Fruit fly (Drosophila melanogaster) whole organism, embryonic: ENCODE data around the gene ver.

Experiments
- ATbp ChIP-seq: fragments of 200-800 bp; sonication (Bioruptor generic); optimal IDR thresholded peaks from 2 replicates; lab custom pipeline; 2017; ENCODE audit warnings: missing biosample characterization, mild to moderate bottlenecking, missing genetic modification characterization, missing genetic modification reagents
- Atf3 ChIP-seq: fragments of 200-800 bp; sonication (Bioruptor generic); optimal IDR thresholded peaks from 3 replicates; lab custom pipeline; 2016; ENCODE audit warnings: missing biosample characterization, missing genetic modification characterization
- Atf6 ChIP-seq: fragments of 200-800 bp; sonication (Bioruptor generic); IDR thresholded peaks from 2 replicates; pipeline ENCODE4 v1.3.6; 2022; ENCODE audit warnings: missing biosample characterization, missing genetic modification characterization
- C15 ChIP-seq: fragments of 200-800 bp; sonication (Bioruptor generic); IDR thresholded peaks from 3 replicates; pipeline ENCODE4 v1.3.6; 2022; ENCODE audit warnings: missing biosample characterization, missing genetic modification characterization
- CG10979 ChIP-seq: fragments of 200-800 bp; sonication (Bioruptor generic); optimal IDR thresholded peaks from 2 replicates; lab custom pipeline; 2018; ENCODE audit warnings: missing biosample characterization, mild to moderate bottlenecking, missing genetic modification characterization, moderate library complexity
- CG12299 ChIP-seq: fragments of 200-800 bp; sonication (Bioruptor generic); optimal IDR thresholded peaks from 2 replicates; lab custom pipeline; 2018; ENCODE audit warnings: missing biosample characterization, mild to moderate bottlenecking, missing genetic modification characterization
- CG13624 ChIP-seq: fragments of 200-800 bp; sonication (Bioruptor generic); optimal IDR thresholded peaks from 2 replicates; lab custom pipeline; 2016; ENCODE audit warnings: missing biosample characterization, missing genetic modification characterization
- CG13894 ChIP-seq: fragments of 200-800 bp; sonication (Bioruptor generic); optimal IDR thresholded peaks from 3 replicates; lab custom pipeline; 2018; ENCODE audit warnings: missing biosample characterization, mild to moderate bottlenecking, missing genetic modification characterization, moderate library complexity
- CG15011 ChIP-seq: fragments of 200-800 bp; sonication (Bioruptor generic); optimal IDR thresholded peaks from 3 replicates; lab custom pipeline; 2018; ENCODE audit warnings: missing biosample characterization, mild to moderate bottlenecking, missing genetic modification characterization
- CG17802 ChIP-seq: fragments of 200-800 bp; sonication (Bioruptor generic); optimal IDR thresholded peaks from 2 replicates; lab custom pipeline; 2018; ENCODE audit warnings: missing biosample characterization, mild to moderate bottlenecking, missing genetic modification characterization, moderate library complexity
- CG17829 ChIP-seq: fragments of 200-800 bp; optimal IDR thresholded peaks from 2 replicates; lab custom pipeline; 2019; ENCODE audit warnings: missing biosample characterization, mild to moderate bottlenecking, missing genetic modification characterization, moderate library complexity
- CG2120 ChIP-seq: fragments of 200-800 bp; sonication (Bioruptor generic); optimal IDR thresholded peaks from 3 replicates; lab custom pipeline; 2016; ENCODE audit warnings: missing biosample characterization, missing genetic modification characterization
- CG2889 ChIP-seq: fragments of 200-800 bp; sonication (Bioruptor generic); IDR thresholded peaks from 3 replicates; pipeline ENCODE4 v1.3.6; 2022; ENCODE audit warnings: missing biosample characterization, missing genetic modification characterization
- CG3163 ChIP-seq: fragments of 200-800 bp; sonication (Bioruptor generic); optimal IDR thresholded peaks from 3 replicates; lab custom pipeline; 2016; ENCODE audit warnings: missing biosample characterization, missing genetic modification characterization
- CG3281 ChIP-seq: fragments of 200-800 bp; sonication (Bioruptor generic); optimal IDR thresholded peaks from 3 replicates; lab custom pipeline; 2017; ENCODE audit warnings: missing biosample characterization, mild to moderate bottlenecking, missing genetic modification characterization
- CG3407 ChIP-seq: fragments of 200-800 bp; sonication (Bioruptor generic); optimal IDR thresholded peaks from 2 replicates; lab custom pipeline; 2018; ENCODE audit warnings: missing biosample characterization, mild to moderate bottlenecking, missing genetic modification characterization
- CG4360 ChIP-seq: fragments of 200-800 bp; sonication (Bioruptor generic); IDR thresholded peaks from 2 replicates; pipeline ENCODE4 v1.3.6; 2022; ENCODE audit warnings: missing biosample characterization, missing genetic modification characterization
- CG4854 ChIP-seq: fragments of 200-800 bp; sonication (Bioruptor generic); optimal IDR thresholded peaks from 2 replicates; lab custom pipeline; 2016; ENCODE audit warnings: missing biosample characterization, missing genetic modification characterization, inconsistent platforms
- CG8290 ChIP-seq, 3 experiments: fragments of 200-800 bp; sonication (Bioruptor generic); optimal IDR thresholded peaks; 2 replicates each; lab custom pipeline; 2016 to 2019; ENCODE audit warnings: missing biosample characterization in 3 of 3, missing genetic modification characterization in 3 of 3, mild to moderate bottlenecking in 2 of 3, moderate library complexity in 1 of 3
- CG9609 ChIP-seq: fragments of 200-800 bp; sonication (Bioruptor generic); optimal IDR thresholded peaks from 3 replicates; lab custom pipeline; 2016; ENCODE audit warnings: missing biosample characterization, missing genetic modification characterization
- CG9797 ChIP-seq: fragments of 200-800 bp; sonication (Bioruptor generic); optimal IDR thresholded peaks from 3 replicates; lab custom pipeline; 2018; ENCODE audit warnings: missing biosample characterization, mild to moderate bottlenecking, missing genetic modification characterization
- CG9876 ChIP-seq: fragments of 200-800 bp; sonication (Bioruptor generic); optimal IDR thresholded peaks from 2 replicates; lab custom pipeline; 2016; ENCODE audit warnings: missing biosample characterization, missing genetic modification characterization
- Dip3 ChIP-seq: fragments of 200-800 bp; sonication (Bioruptor generic); optimal IDR thresholded peaks from 3 replicates; lab custom pipeline; 2016; ENCODE audit warnings: missing biosample characterization, missing genetic modification characterization
- Ets65A ChIP-seq: fragments of 200-800 bp; sonication (Bioruptor generic); peaks from one replicate; lab custom pipeline; 2016; ENCODE audit warnings: missing biosample characterization, missing genetic modification characterization
- HmgZ ChIP-seq: fragments of 200-800 bp; sonication (Bioruptor generic); optimal IDR thresholded peaks from 2 replicates; lab custom pipeline; 2018; ENCODE audit warnings: missing biosample characterization, mild to moderate bottlenecking, missing genetic modification characterization
- Jarid2 ChIP-seq: fragments of 200-800 bp; sonication (Bioruptor generic); optimal IDR thresholded peaks from 3 replicates; lab custom pipeline; 2017; ENCODE audit warnings: mild to moderate bottlenecking, missing biosample characterization, missing genetic modification reagents, missing genetic modification characterization
- NC2α ChIP-seq: fragments of 200-800 bp; sonication (Bioruptor generic); optimal IDR thresholded peaks from 2 replicates; lab custom pipeline; 2016; ENCODE audit warnings: missing biosample characterization, missing genetic modification characterization
- Pdp1 ChIP-seq, 2 experiments: fragments of 200-800 bp; sonication (Bioruptor generic); optimal IDR thresholded peaks; 3 replicates each; lab custom pipeline; 2016; ENCODE audit warnings: missing biosample characterization in 2 of 2, missing genetic modification characterization in 2 of 2, mild to moderate bottlenecking in 1 of 2, moderate library complexity in 1 of 2
- Rx ChIP-seq: fragments of 200-800 bp; sonication (Bioruptor generic); IDR thresholded peaks from 2 replicates; pipeline ENCODE4 v1.3.6; 2022; ENCODE audit warnings: missing biosample characterization, missing genetic modification characterization
- Scr ChIP-seq: fragments of 200-800 bp; sonication (Bioruptor generic); IDR thresholded peaks from 2 replicates; pipeline ENCODE4 v1.3.6; 2022; ENCODE audit warnings: missing biosample characterization, missing genetic modification characterization; ENCODE audit not compliant: partially characterized antibody
- Sox102F ChIP-seq: fragments of 200-800 bp; sonication (Bioruptor generic); optimal IDR thresholded peaks from 2 replicates; lab custom pipeline; 2018; ENCODE audit warnings: missing biosample characterization, mild to moderate bottlenecking, missing genetic modification characterization, moderate library complexity
- Stat92E ChIP-seq, 3 experiments: fragments of >200 bp in 2 of 3; fragments of 200-800 bp in 1 of 3; sonication (Bioruptor generic) in 1 of 3; optimal IDR thresholded peaks; 2 replicates each; lab custom pipeline; 2017 to 2019; ENCODE audit warnings: missing biosample characterization in 3 of 3, missing genetic modification characterization in 3 of 3, mild to moderate bottlenecking in 1 of 3, moderate library complexity in 1 of 3
- al ChIP-seq: fragments of 200-800 bp; sonication (Bioruptor generic); IDR thresholded peaks from 2 replicates; pipeline ENCODE4 v1.3.6; 2022; ENCODE audit warnings: missing biosample characterization, missing genetic modification characterization
- bowl ChIP-seq: fragments of 200-800 bp; sonication (Bioruptor generic); IDR thresholded peaks from 2 replicates; pipeline ENCODE4 v1.3.6; 2022; ENCODE audit warnings: missing biosample characterization, missing genetic modification characterization
- bsh ChIP-seq, 2 experiments: fragments of 200-800 bp; sonication (Bioruptor generic); optimal IDR thresholded peaks; 2 replicates each; lab custom pipeline; 2017 to 2018; ENCODE audit warnings: mild to moderate bottlenecking in 2 of 2, missing biosample characterization in 2 of 2, missing genetic modification characterization in 2 of 2, moderate library complexity in 1 of 2
- crol ChIP-seq: fragments of 200-800 bp; sonication (Bioruptor generic); IDR thresholded peaks from 2 replicates; pipeline ENCODE4 v1.3.6; 2022; ENCODE audit warnings: missing biosample characterization, missing genetic modification characterization
- da ChIP-seq: fragments of 200-800 bp; sonication (Bioruptor generic); optimal IDR thresholded peaks from 2 replicates; lab custom pipeline; 2016; ENCODE audit warnings: missing biosample characterization, missing genetic modification characterization
- disco-r ChIP-seq: fragments of 200-800 bp; sonication (Bioruptor generic); optimal IDR thresholded peaks from 2 replicates; lab custom pipeline; 2016; ENCODE audit warnings: missing biosample characterization, missing genetic modification characterization
- dm ChIP-seq: fragments of 200-800 bp; sonication (Bioruptor generic); optimal IDR thresholded peaks from 3 replicates; lab custom pipeline; 2016; ENCODE audit warnings: missing biosample characterization, missing genetic modification characterization
- dysf ChIP-seq: fragments of 200-800 bp; sonication (Bioruptor generic); IDR thresholded peaks from 3 replicates; pipeline ENCODE4 v1.3.6; 2022; ENCODE audit warnings: missing biosample characterization, missing genetic modification characterization
- eve ChIP-seq, 2 experiments: fragments of >200 bp; optimal IDR thresholded peaks; 2 replicates each; lab custom pipeline; 2017; ENCODE audit warnings: missing biosample characterization in 2 of 2, missing genetic modification characterization in 2 of 2
- eyg ChIP-seq: fragments of 200-800 bp; sonication (Bioruptor generic); optimal IDR thresholded peaks from 3 replicates; lab custom pipeline; 2016; ENCODE audit warnings: missing biosample characterization, missing genetic modification characterization
- gsb ChIP-seq: fragments of 200-800 bp; sonication (Bioruptor generic); IDR thresholded peaks from 2 replicates; pipeline ENCODE4 v1.3.6; 2022; ENCODE audit warnings: missing biosample characterization, missing genetic modification characterization
- mld ChIP-seq: fragments of 200-800 bp; sonication (Bioruptor generic); IDR thresholded peaks from 3 replicates; pipeline ENCODE4 v1.3.6; 2022; ENCODE audit warnings: missing biosample characterization, missing genetic modification characterization; ENCODE audit not compliant: partially characterized antibody
- nau ChIP-seq: fragments of 200-800 bp; sonication (Bioruptor generic); optimal IDR thresholded peaks from 3 replicates; lab custom pipeline; 2017; ENCODE audit warnings: missing biosample characterization, mild to moderate bottlenecking, missing genetic modification characterization, missing genetic modification reagents
- pum ChIP-seq: fragments of 200-800 bp; sonication (Bioruptor generic); optimal IDR thresholded peaks from 2 replicates; lab custom pipeline; 2016; ENCODE audit warnings: missing biosample characterization, missing genetic modification characterization
- slp2 ChIP-seq: fragments of 200-800 bp; sonication (Bioruptor generic); optimal IDR thresholded peaks from 2 replicates; lab custom pipeline; 2016; ENCODE audit warnings: missing biosample characterization, missing genetic modification characterization
- so ChIP-seq: fragments of 200-800 bp; sonication (Bioruptor generic); IDR thresholded peaks from 3 replicates; pipeline ENCODE4 v1.3.6; 2022; ENCODE audit warnings: missing biosample characterization, missing genetic modification characterization
- toy ChIP-seq: fragments of 200-800 bp; sonication (Bioruptor generic); IDR thresholded peaks from 2 replicates; pipeline ENCODE4 v1.3.6; 2022; ENCODE audit warnings: missing biosample characterization, missing genetic modification characterization
- vnd ChIP-seq: fragments of 200-800 bp; sonication (Bioruptor generic); IDR thresholded peaks from 3 replicates; pipeline ENCODE4 v1.3.6; 2022; ENCODE audit warnings: missing biosample characterization, missing genetic modification characterization; ENCODE audit not compliant: partially characterized antibody
- yki ChIP-seq: fragments of >200 bp; optimal IDR thresholded peaks from 3 replicates; lab custom pipeline; 2018
- zfh2 ChIP-seq: fragments of 200-800 bp; sonication (Bioruptor generic); optimal IDR thresholded peaks from 2 replicates; lab custom pipeline; 2016; ENCODE audit warnings: missing biosample characterization, missing genetic modification characterization

The ver gene

dm6 chr3L:12501249-12501648 lies 22.5 kb upstream of the ver start, which contains the start of the genes CG10638 and CG10681 (continued):
- TF ChIP-seq slp2 (no peak), mld (no peak), CG3163 (GFP tag; lab: Kevin White, UChicago) (no peak), HmgZ (tag; lab: Kevin White, UChicago) (peak; percentile 62), bsh (GFP tag; optimal IDR thresholded peaks at IDR 0.05; lab: Kevin White, UChicago) (peak in 1 of 2 experiments; percentile 46), CG4360 (no peak), Rx (GFP tag; lab: Robert Waterston, UW) (no peak), nau (GFP tag; lab: Kevin White, UChicago) (peak; percentile 45), Stat92E (GFP tag; optimal IDR thresholded peaks at IDR 0.05; lab: Kevin White, UChicago) (no peak), CG13624 (GFP tag; lab: Kevin White, UChicago) (peak; percentile 16), CG10979 (tag; lab: Kevin White, UChicago) (peak; percentile 12), eve (GFP tag; optimal IDR thresholded peaks at IDR 0.05; lab: Kevin White, UChicago) (no peak), da (GFP tag; lab: Kevin White, UChicago) (no peak), dysf (GFP tag; lab: Robert Waterston, UW) (no peak), pum (GFP tag; lab: Kevin White, UChicago) (no peak), yki (lab: Kevin White, UChicago) (no peak), CG9876 (GFP tag; lab: Kevin White, UChicago) (no peak), gsb (GFP tag; lab: Robert Waterston, UW) (no peak), Scr (GFP tag; lab: Robert Waterston, UW) (0 out of 2 replicates have a peak, but pooled peaks have one; percentile 11), dm (no peak), ATbp (GFP tag; lab: Kevin White, UChicago) (no peak), CG3281 (GFP tag; lab: Kevin White, UChicago) (peak; percentile 23), Atf6 (peak; percentile 29; the same call in 1 of the 2 replicates), zfh2 (GFP tag; lab: Kevin White, UChicago) (peak; percentile 11), toy (no peak), CG12299 (no peak), C15 (GFP tag; lab: Robert Waterston, UW) (no peak), CG2889 (GFP tag; lab: Robert Waterston, UW) (no peak), CG13894 (tag; lab: Kevin White, UChicago) (peak; percentile 18), CG17802 (tag; lab: Kevin White, UChicago) (no peak), CG3407 (GFP tag; lab: Kevin White, UChicago) (no peak), Atf3 (no peak), bowl (GFP tag; lab: Robert Waterston, UW) (no peak), eyg (no peak), so (GFP tag; lab: Robert Waterston, UW) (no peak), CG9797 (GFP tag; lab: Kevin White, UChicago) (peak; percentile 73), CG2120 (GFP tag; lab: Kevin White, UChicago) (peak; percentile 66), disco-r (no peak), al (GFP tag; lab: Robert Waterston, UW) (no peak), CG4854 (peak; percentile 10), CG15011 (GFP tag; lab: Kevin White, UChicago) (no peak), CG17829 (tag; lab: Kevin White, UChicago) (peak; percentile 57), Ets65A (GFP tag; lab: Kevin White, UChicago) (peak; percentile 79), Jarid2 (GFP tag; lab: Kevin White, UChicago) (no peak), CG9609 (GFP tag; lab: Kevin White, UChicago) (no peak), vnd (GFP tag; lab: Robert Waterston, UW) (no peak), Sox102F (GFP tag; lab: Kevin White, UChicago) (peak; percentile 33), CG8290 (GFP tag; optimal IDR thresholded peaks at IDR 0.05; lab: Kevin White, UChicago) (peak; percentile 71), CG8290 (tag; optimal IDR thresholded peaks at IDR 0.05; lab: Kevin White, UChicago) (no peak), NC2α (GFP tag; lab: Kevin White, UChicago) (no peak), crol (GFP tag; lab: Robert Waterston, UW) (no peak), Pdp1 (GFP tag; optimal IDR thresholded peaks at IDR 0.05; lab: Kevin White, UChicago) (peak; percentile 22 to 51), Dip3 (GFP tag; lab: Kevin White, UChicago) (no peak)
